Fruit fly (Drosophila melanogaster) whole organism, pupa: ENCODE measurements around the gene Caf1-55.

Source experiments
- CG10348 ChIP-seq: fragments of 200-800 bp; sonication (Bioruptor generic); IDR thresholded peaks from 2 replicates; pipeline ENCODE4 v1.3.6; 2022; ENCODE audit warnings: missing biosample characterization, missing genetic modification characterization
- CG12605 ChIP-seq: fragments of 200-800 bp; sonication (Bioruptor generic); IDR thresholded peaks from 2 replicates; pipeline ENCODE4 v1.3.6; 2022; ENCODE audit warnings: missing biosample characterization, missing genetic modification characterization
- CG13204 ChIP-seq: fragments of 200-800 bp; sonication (Bioruptor generic); optimal IDR thresholded peaks from 2 replicates; lab custom pipeline; 2018; ENCODE audit warnings: missing biosample characterization, mild to moderate bottlenecking, missing genetic modification characterization, moderate library complexity
- CG14655 ChIP-seq: fragments of 200-800 bp; sonication (Bioruptor generic); optimal IDR thresholded peaks from 3 replicates; lab custom pipeline; 2017; ENCODE audit warnings: mild to moderate bottlenecking, missing biosample characterization, missing genetic modification reagents, missing genetic modification characterization
- CG15710 ChIP-seq: fragments of 200-800 bp; sonication (Bioruptor generic); optimal IDR thresholded peaks from 2 replicates; lab custom pipeline; 2018; ENCODE audit warnings: missing biosample characterization, mild to moderate bottlenecking, missing genetic modification characterization, moderate library complexity
- CG17806 ChIP-seq: fragments of 200-800 bp; sonication (Bioruptor generic); optimal IDR thresholded peaks from 2 replicates; lab custom pipeline; 2018; ENCODE audit warnings: missing biosample characterization, mild to moderate bottlenecking, missing genetic modification characterization, moderate library complexity
- CG32121 ChIP-seq: fragments of 200-800 bp; sonication (Bioruptor generic); IDR thresholded peaks from 2 replicates; pipeline ENCODE4 v1.3.6; 2022; ENCODE audit warnings: missing biosample characterization, missing genetic modification characterization
- CG34367 ChIP-seq: fragments of 200-800 bp; sonication (Bioruptor generic); optimal IDR thresholded peaks from 2 replicates; lab custom pipeline; 2018; ENCODE audit warnings: missing biosample characterization, mild to moderate bottlenecking, missing genetic modification characterization
- CG4496 ChIP-seq: fragments of 200-800 bp; sonication (Bioruptor generic); IDR thresholded peaks from 3 replicates; pipeline ENCODE4 v1.3.6; 2022; ENCODE audit warnings: missing biosample characterization, missing genetic modification characterization
- CG8159 ChIP-seq: fragments of 200-800 bp; sonication (Bioruptor generic); optimal IDR thresholded peaks from 3 replicates; lab custom pipeline; 2018; ENCODE audit warnings: missing biosample characterization, mild to moderate bottlenecking, missing genetic modification characterization, moderate library complexity
- CG8301 ChIP-seq: fragments of 200-800 bp; sonication (Bioruptor generic); optimal IDR thresholded peaks from 2 replicates; lab custom pipeline; 2018; ENCODE audit warnings: missing biosample characterization, mild to moderate bottlenecking, missing genetic modification characterization
- CG9948 ChIP-seq: fragments of 200-800 bp; sonication (Bioruptor generic); optimal IDR thresholded peaks from 2 replicates; lab custom pipeline; 2018; ENCODE audit warnings: missing biosample characterization, mild to moderate bottlenecking, missing genetic modification characterization, moderate library complexity
- D1 ChIP-seq: fragments of 200-800 bp; sonication (Bioruptor generic); optimal IDR thresholded peaks from 2 replicates; lab custom pipeline; 2018; ENCODE audit warnings: missing biosample characterization, mild to moderate bottlenecking, missing genetic modification characterization, moderate library complexity
- EcR ChIP-seq: fragments of 200-800 bp; sonication (Bioruptor generic); optimal IDR thresholded peaks from 3 replicates; lab custom pipeline; 2019; ENCODE audit warnings: missing biosample characterization, missing genetic modification characterization, mild to moderate bottlenecking, moderate library complexity, missing genetic modification reagents
- Ets98B ChIP-seq: fragments of 200-800 bp; sonication (Bioruptor generic); IDR thresholded peaks from 2 replicates; pipeline ENCODE4 v1.3.6; 2022; ENCODE audit warnings: missing biosample characterization, missing genetic modification characterization
- Pif1A ChIP-seq: fragments of 200-800 bp; sonication (Bioruptor generic); optimal IDR thresholded peaks from 3 replicates; lab custom pipeline; 2016; ENCODE audit warnings: missing biosample characterization, missing genetic modification characterization
- Pif1B ChIP-seq: fragments of 200-800 bp; sonication (Bioruptor generic); optimal IDR thresholded peaks from 3 replicates; lab custom pipeline; 2016; ENCODE audit warnings: missing biosample characterization, missing genetic modification characterization
- Snoo ChIP-seq: fragments of 200-800 bp; sonication (Bioruptor generic); optimal IDR thresholded peaks from 3 replicates; lab custom pipeline; 2017; ENCODE audit warnings: missing biosample characterization, mild to moderate bottlenecking, missing genetic modification characterization, inconsistent platforms
- fd96Ca ChIP-seq: fragments of 200-800 bp; sonication (Bioruptor generic); IDR thresholded peaks from 3 replicates; pipeline ENCODE4 v1.3.6; 2022; ENCODE audit warnings: missing biosample characterization, missing genetic modification characterization
- gl ChIP-seq: fragments of 200-800 bp; sonication (Bioruptor generic); optimal IDR thresholded peaks from 2 replicates; lab custom pipeline; 2018; ENCODE audit warnings: missing biosample characterization, mild to moderate bottlenecking, missing genetic modification characterization
- rn ChIP-seq: fragments of 200-800 bp; sonication (Bioruptor generic); IDR thresholded peaks from 2 replicates; pipeline ENCODE4 v1.3.6; 2022; ENCODE audit warnings: missing biosample characterization, missing genetic modification characterization

Caf1-55 gene

dm6 chr3R:15275158-15275623, 49.8 kb downstream of the Caf1-55 start, which contains the start of the genes Cp190 and CG4338:
Cp190 (minus strand) TSS chr3R:15275241.
CG4338 (plus strand) TSS chr3R:15275522.
- TF ChIP-seq CG32121 (GFP tag; lab: Robert Waterston, UW) (peak; percentile 96), CG12605 (GFP tag; lab: Robert Waterston, UW) (peak; percentile 94), rn (peak; percentile 87), CG15710 (tag; lab: Kevin White, UChicago) (peak; percentile 98), CG10348 (GFP tag; lab: Robert Waterston, UW) (peak; percentile 83), CG8159 (tag; lab: Kevin White, UChicago) (peak; percentile 99), Ets98B (GFP tag; lab: Robert Waterston, UW) (peak; percentile 90), Pif1A (no peak), gl (tag; lab: Kevin White, UChicago) (peak; percentile 91), CG17806 (tag; lab: Kevin White, UChicago) (peak; percentile 98), D1 (no peak), CG9948 (tag; lab: Kevin White, UChicago) (peak; percentile 98), CG34367 (tag; lab: Kevin White, UChicago) (peak; percentile 97), CG4496 (GFP tag; lab: Robert Waterston, UW) (peak; percentile 93), CG13204 (GFP tag; lab: Kevin White, UChicago) (no peak), Pif1B (no peak), EcR (GFP tag; lab: Kevin White, UChicago) (peak; percentile 85), CG14655 (no peak), fd96Ca (GFP tag; lab: Robert Waterston, UW) (peak; percentile 67; the same call in 2 of the 3 replicates), Snoo (tag; lab: Kevin White, UChicago) (peak; percentile 97), CG8301 (tag; lab: Kevin White, UChicago) (peak; percentile 98)
